Worm (Caenorhabditis elegans) whole organism, L1 larva: ENCODE results near the gene K08D12.4.

Source experiments
- C04F5.9 ChIP-seq: sonication (generic microtip); optimal IDR thresholded peaks from 2 replicates; lab custom pipeline; 2016; ENCODE audit warnings: missing genetic modification characterization, missing compliant biosample characterization
- C16A3.4 ChIP-seq: fragments of 150-350 bp; optimal IDR thresholded peaks from 2 replicates; lab custom pipeline; 2014; ENCODE audit warnings: missing biosample characterization, missing genetic modification characterization
- C34B4.2 ChIP-seq: sonication (generic microtip); optimal IDR thresholded peaks from 2 replicates; lab custom pipeline; 2017; ENCODE audit warnings: mild to moderate bottlenecking, missing genetic modification characterization, missing compliant biosample characterization
- ama-1 ChIP-seq: fragments of 150-350 bp; optimal IDR thresholded peaks from 2 replicates; lab custom pipeline; 2014
- blmp-1 ChIP-seq: fragments of 150-350 bp; optimal IDR thresholded peaks from 2 replicates; lab custom pipeline; 2014; ENCODE audit warnings: missing biosample characterization, missing genetic modification characterization
- ceh-63 ChIP-seq: fragments of 200-800 bp; sonication (Bioruptor generic); optimal IDR thresholded peaks from 2 replicates; lab custom pipeline; 2018; ENCODE audit warnings: mild to moderate bottlenecking, missing genetic modification characterization, missing compliant biosample characterization
- ceh-8 ChIP-seq: fragments of 200-800 bp; sonication (Bioruptor generic); optimal IDR thresholded peaks from 2 replicates; lab custom pipeline; 2018; ENCODE audit warnings: mild to moderate bottlenecking, missing genetic modification characterization, moderate library complexity, missing compliant biosample characterization
- ceh-82 ChIP-seq, 3 experiments: fragments of 150-350 bp in 1 of 3; sonication (generic microtip) in 2 of 3; optimal IDR thresholded peaks; 2 replicates each; lab custom pipeline; 2014 to 2017; ENCODE audit warnings: missing biosample characterization in 3 of 3, missing genetic modification characterization in 3 of 3
- ceh-90 ChIP-seq: sonication (generic microtip); optimal IDR thresholded peaks from 2 replicates; lab custom pipeline; 2016; ENCODE audit warnings: missing genetic modification characterization, missing compliant biosample characterization
- dpl-1 ChIP-seq, 3 experiments: fragments of 150-350 bp in 2 of 3; sonication (generic microtip) in 1 of 3; optimal IDR thresholded peaks; 2 replicates each; lab custom pipeline; 2014 to 2017; ENCODE audit warnings: missing biosample characterization in 3 of 3, missing genetic modification characterization in 3 of 3, missing genetic modification reagents in 3 of 3
- dsc-1 ChIP-seq: sonication (generic microtip); optimal IDR thresholded peaks from 2 replicates; lab custom pipeline; 2016; ENCODE audit warnings: mild to moderate bottlenecking, missing genetic modification characterization, missing compliant biosample characterization
- egl-27 ChIP-seq, 2 experiments: fragments of 150-350 bp in 1 of 2; sonication (generic microtip); optimal IDR thresholded peaks; 3 replicates each; lab custom pipeline; 2017 to 2018; ENCODE audit warnings: missing biosample characterization in 2 of 2, missing genetic modification characterization in 2 of 2, missing genetic modification reagents in 2 of 2
- elt-2 ChIP-seq: sonication (generic microtip); optimal IDR thresholded peaks from 2 replicates; lab custom pipeline; 2016; ENCODE audit warnings: missing genetic modification characterization, mild to moderate bottlenecking, inconsistent platforms, missing compliant biosample characterization, missing genetic modification reagents
- elt-3 ChIP-seq, 6 experiments: fragments of 150-350 bp in 1 of 6; sonication (generic microtip); optimal IDR thresholded peaks; 2 replicates each; lab custom pipeline; 2017 to 2018; ENCODE audit warnings: missing biosample characterization in 6 of 6, missing genetic modification characterization in 6 of 6, inconsistent platforms in 1 of 6
- ets-5 ChIP-seq: fragments of 200-800 bp; sonication (Bioruptor generic); IDR thresholded peaks from 2 replicates; pipeline ENCODE4 v1.3.6; 2022; ENCODE audit warnings: missing genetic modification characterization, missing compliant biosample characterization
- fkh-4 ChIP-seq: sonication (generic microtip); optimal IDR thresholded peaks from 2 replicates; lab custom pipeline; 2016; ENCODE audit warnings: missing compliant biosample characterization, missing genetic modification characterization, borderline replicate concordance
- fkh-8 ChIP-seq: sonication (generic microtip); optimal IDR thresholded peaks from 2 replicates; lab custom pipeline; 2016; ENCODE audit warnings: mild to moderate bottlenecking, missing genetic modification characterization, missing compliant biosample characterization
- fos-1 ChIP-seq: fragments of 150-350 bp; optimal IDR thresholded peaks from 2 replicates; lab custom pipeline; 2014; ENCODE audit warnings: missing biosample characterization, missing genetic modification characterization
- grh-1 ChIP-seq: fragments of 200-800 bp; sonication (Bioruptor generic); IDR thresholded peaks from 2 replicates; pipeline ENCODE4 v1.3.6; 2022; ENCODE audit warnings: missing genetic modification reagents, missing genetic modification characterization, missing compliant biosample characterization
- hlh-17 ChIP-seq: fragments of 200-800 bp; sonication (Bioruptor generic); optimal IDR thresholded peaks from 2 replicates; lab custom pipeline; 2018; ENCODE audit warnings: missing genetic modification characterization, mild to moderate bottlenecking, missing compliant biosample characterization, moderate library complexity, borderline replicate concordance
- hpl-2 ChIP-seq: fragments of 150-350 bp; optimal IDR thresholded peaks from 2 replicates; lab custom pipeline; 2014; ENCODE audit warnings: missing biosample characterization, missing genetic modification reagents, missing genetic modification characterization
- irx-1 ChIP-seq: sonication (generic microtip); optimal IDR thresholded peaks from 2 replicates; lab custom pipeline; 2016; ENCODE audit warnings: missing genetic modification characterization, missing compliant biosample characterization
- isw-1 ChIP-seq: fragments of 200-800 bp; sonication (Bioruptor generic); IDR thresholded peaks from 2 replicates; pipeline ENCODE4 v1.3.6; 2022; ENCODE audit warnings: missing genetic modification characterization, missing compliant biosample characterization
- jun-1 ChIP-seq: fragments of 150-350 bp; optimal IDR thresholded peaks from 2 replicates; lab custom pipeline; 2014; ENCODE audit warnings: missing biosample characterization, missing genetic modification reagents, missing genetic modification characterization
- lin-13 ChIP-seq: fragments of 150-350 bp; optimal IDR thresholded peaks from 2 replicates; lab custom pipeline; 2014; ENCODE audit warnings: missing biosample characterization, missing genetic modification reagents, missing genetic modification characterization
- lin-14 ChIP-seq: fragments of 200-800 bp; sonication (Bioruptor generic); optimal IDR thresholded peaks from 2 replicates; lab custom pipeline; 2018; ENCODE audit warnings: mild to moderate bottlenecking, missing genetic modification characterization, moderate library complexity, missing compliant biosample characterization
- lin-15B ChIP-seq: fragments of 150-350 bp; sonication (generic microtip); optimal IDR thresholded peaks from 3 replicates; lab custom pipeline; 2014; ENCODE audit warnings: missing biosample characterization, missing genetic modification characterization
- lin-35 ChIP-seq, 2 experiments: fragments of 150-350 bp; optimal IDR thresholded peaks; 2 replicates each; lab custom pipeline; 2014; ENCODE audit warnings: missing biosample characterization in 2 of 2, missing genetic modification characterization in 2 of 2, missing genetic modification reagents in 2 of 2
- lir-3 ChIP-seq: sonication (generic microtip); optimal IDR thresholded peaks from 2 replicates; lab custom pipeline; 2016; ENCODE audit warnings: mild to moderate bottlenecking, missing genetic modification characterization, moderate library complexity, missing compliant biosample characterization; ENCODE audit not compliant: poor library complexity
- lsy-2 ChIP-seq, 2 experiments: fragments of 150-350 bp; optimal IDR thresholded peaks; 2 replicates each; lab custom pipeline; 2014; ENCODE audit warnings: missing biosample characterization in 2 of 2, missing genetic modification characterization in 2 of 2
- mab-9 ChIP-seq: fragments of 200-800 bp; sonication (Bioruptor generic); IDR thresholded peaks from 2 replicates; pipeline ENCODE4 v1.3.6; 2022; ENCODE audit warnings: missing genetic modification reagents, missing genetic modification characterization, missing compliant biosample characterization
- mdl-1 ChIP-seq, 2 experiments: fragments of 150-350 bp; optimal IDR thresholded peaks; 2 replicates each; lab custom pipeline; 2014 to 2017; ENCODE audit warnings: missing biosample characterization in 2 of 2, missing genetic modification characterization in 2 of 2, inconsistent platforms in 1 of 2
- nhr-19 ChIP-seq: fragments of 200-800 bp; sonication (Bioruptor generic); conservative IDR thresholded peaks from 2 replicates; pipeline ENCODE4 v1.3.6; 2022; ENCODE audit warnings: missing genetic modification characterization, missing compliant biosample characterization
- nhr-20 ChIP-seq: sonication (generic microtip); optimal IDR thresholded peaks from 2 replicates; lab custom pipeline; 2016; ENCODE audit warnings: mild to moderate bottlenecking, missing genetic modification characterization, missing compliant biosample characterization
- nhr-28 ChIP-seq: fragments of 150-350 bp; optimal IDR thresholded peaks from 2 replicates; lab custom pipeline; 2014; ENCODE audit warnings: missing biosample characterization, missing genetic modification characterization
- nhr-47 ChIP-seq: sonication (generic microtip); optimal IDR thresholded peaks from 2 replicates; lab custom pipeline; 2016; ENCODE audit warnings: mild to moderate bottlenecking, missing genetic modification characterization, moderate library complexity, missing compliant biosample characterization
- nhr-77 ChIP-seq: fragments of 150-350 bp; optimal IDR thresholded peaks from 2 replicates; lab custom pipeline; 2014; ENCODE audit warnings: missing biosample characterization, missing genetic modification characterization
- nhr-90 ChIP-seq: sonication (generic microtip); optimal IDR thresholded peaks from 2 replicates; lab custom pipeline; 2016; ENCODE audit warnings: mild to moderate bottlenecking, missing genetic modification characterization, missing compliant biosample characterization; ENCODE audit not compliant: poor library complexity
- pax-3 ChIP-seq: fragments of 200-800 bp; sonication (Bioruptor generic); optimal IDR thresholded peaks from 2 replicates; lab custom pipeline; 2018; ENCODE audit warnings: mild to moderate bottlenecking, missing genetic modification characterization, moderate library complexity, missing compliant biosample characterization
- skn-1 ChIP-seq: fragments of 150-350 bp; optimal IDR thresholded peaks from 2 replicates; lab custom pipeline; 2014; ENCODE audit warnings: missing biosample characterization, missing genetic modification characterization
- snpc-4 ChIP-seq: fragments of 150-350 bp; optimal IDR thresholded peaks from 2 replicates; lab custom pipeline; 2014; ENCODE audit warnings: missing biosample characterization, missing genetic modification characterization
- sox-4 ChIP-seq: sonication (generic microtip); optimal IDR thresholded peaks from 2 replicates; lab custom pipeline; 2016; ENCODE audit warnings: missing genetic modification characterization, missing compliant biosample characterization
- swsn-7 ChIP-seq: sonication (generic microtip); optimal IDR thresholded peaks from 2 replicates; lab custom pipeline; 2016; ENCODE audit warnings: missing genetic modification characterization, missing compliant biosample characterization
- tbx-2 ChIP-seq: sonication (generic microtip); optimal IDR thresholded peaks from 2 replicates; lab custom pipeline; 2016; ENCODE audit warnings: missing genetic modification characterization, missing compliant biosample characterization
- unc-130 ChIP-seq: fragments of 150-350 bp; optimal IDR thresholded peaks from 2 replicates; lab custom pipeline; 2017; ENCODE audit warnings: missing biosample characterization, missing genetic modification characterization, inconsistent platforms
- unc-30 ChIP-seq: sonication (generic microtip); optimal IDR thresholded peaks from 2 replicates; lab custom pipeline; 2017; ENCODE audit warnings: missing biosample characterization, missing genetic modification characterization
- unc-86 ChIP-seq: sonication (generic microtip); optimal IDR thresholded peaks from 2 replicates; lab custom pipeline; 2016; ENCODE audit warnings: missing genetic modification characterization, missing compliant biosample characterization
- unc-98 ChIP-seq: fragments of 200-800 bp; sonication (Bioruptor generic); IDR thresholded peaks from 2 replicates; pipeline ENCODE4 v1.3.6; 2022; ENCODE audit warnings: missing genetic modification characterization, missing compliant biosample characterization
- vab-15 ChIP-seq: sonication (generic microtip); optimal IDR thresholded peaks from 2 replicates; lab custom pipeline; 2017; ENCODE audit warnings: missing genotype, mild to moderate bottlenecking, missing genetic modification characterization, missing compliant biosample characterization
- xbp-1 ChIP-seq: sonication (generic microtip); optimal IDR thresholded peaks from 2 replicates; lab custom pipeline; 2016; ENCODE audit warnings: missing genetic modification characterization, missing compliant biosample characterization
- zip-4 ChIP-seq: fragments of 200-800 bp; sonication (Bioruptor generic); optimal IDR thresholded peaks from 2 replicates; lab custom pipeline; 2018; ENCODE audit warnings: mild to moderate bottlenecking, missing genetic modification characterization, moderate library complexity, missing compliant biosample characterization
- ztf-11 ChIP-seq, 2 experiments: sonication (generic microtip); optimal IDR thresholded peaks; 2 replicates each; lab custom pipeline; 2016 to 2017; ENCODE audit warnings: missing genetic modification characterization in 2 of 2, missing biosample characterization in 1 of 2, missing compliant biosample characterization in 1 of 2

K08D12.4 gene

ce11 chrIV:1738324-1738730, 31.2 kb downstream of the K08D12.4 start:
- TF ChIP-seq hpl-2 (GFP tag; lab: Kevin White, UChicago) = no peak
- TF ChIP-seq blmp-1 = no peak
- peak; percentile 82 to 86 (median 85) for TF ChIP-seq dpl-1 (GFP tag; optimal IDR thresholded peaks at IDR 0.05; lab: Kevin White, UChicago)
- no peak for TF ChIP-seq nhr-28
- TF ChIP-seq isw-1 = peak; percentile 13; the same call in 1 of the 2 replicates
- TF ChIP-seq lin-15B (tag; lab: Kevin White, UChicago) = peak; percentile 58
- peak; percentile 39 for TF ChIP-seq tbx-2 (tag; lab: Kevin White, UChicago)
- peak; percentile 16 for TF ChIP-seq snpc-4 (tag; lab: Kevin White, UChicago)
- TF ChIP-seq elt-3 (tag; optimal IDR thresholded peaks at IDR 0.05; lab: Kevin White, UChicago) = peak in 1 of 6 experiments; percentile 3
- TF ChIP-seq ets-5 = no peak
- TF ChIP-seq lin-13 = peak; percentile 64
- TF ChIP-seq fkh-8 (tag; lab: Kevin White, UChicago) = peak; percentile 67
- TF ChIP-seq lsy-2 (tag; optimal IDR thresholded peaks at IDR 0.05; lab: Kevin White, UChicago) = peak; percentile 4 to 54
- peak; percentile 36 for TF ChIP-seq vab-15 (tag; lab: Kevin White, UChicago)
- TF ChIP-seq ceh-82 (tag; optimal IDR thresholded peaks at IDR 0.05; lab: Kevin White, UChicago) = peak; percentile 9 to 80 (median 33)
- TF ChIP-seq hlh-17 (GFP tag; lab: Kevin White, UChicago) = no peak
- TF ChIP-seq nhr-19 (GFP tag; lab: Robert Waterston, UW) = peak; percentile 52
- peak; percentile 74 for TF ChIP-seq nhr-47 (tag; lab: Kevin White, UChicago)
- TF ChIP-seq unc-130 (tag; lab: Kevin White, UChicago) = no peak
- no peak for TF ChIP-seq ceh-63
- peak; percentile 53 for TF ChIP-seq irx-1 (tag; lab: Kevin White, UChicago)
- peak; percentile 66 for TF ChIP-seq nhr-90 (tag; lab: Kevin White, UChicago)
- peak in 1 of 2 experiments; percentile 49 for TF ChIP-seq mdl-1 (tag; optimal IDR thresholded peaks at IDR 0.05; lab: Kevin White, UChicago)
- no peak for TF ChIP-seq elt-2 (tag; lab: Kevin White, UChicago)
- TF ChIP-seq lin-35 (GFP tag; optimal IDR thresholded peaks at IDR 0.05; lab: Kevin White, UChicago) = peak; percentile 89 to 92
- TF ChIP-seq ama-1 (lab: Kevin White, UChicago) = no peak
- no peak for TF ChIP-seq unc-98 (GFP tag; lab: Robert Waterston, UW)
- peak; percentile 8 for TF ChIP-seq nhr-77
- no peak for TF ChIP-seq ceh-90 (tag; lab: Kevin White, UChicago)
- TF ChIP-seq dsc-1 = peak; percentile 12
- TF ChIP-seq C16A3.4 = peak; percentile 5
- TF ChIP-seq skn-1 (tag; lab: Kevin White, UChicago) = peak; percentile 72
- peak; percentile 37 for TF ChIP-seq nhr-20 (tag; lab: Kevin White, UChicago)
- TF ChIP-seq lin-14 = no peak
- peak; percentile 42 for TF ChIP-seq fos-1 (tag; lab: Kevin White, UChicago)
- TF ChIP-seq unc-86 (tag; lab: Kevin White, UChicago) = peak; percentile 32
- no peak for TF ChIP-seq unc-30 (tag; lab: Kevin White, UChicago)
- no peak for TF ChIP-seq C34B4.2
- peak; percentile 44 for TF ChIP-seq swsn-7 (tag; lab: Kevin White, UChicago)
- TF ChIP-seq egl-27 (tag; optimal IDR thresholded peaks at IDR 0.05; lab: Kevin White, UChicago) = no peak
- no peak for TF ChIP-seq C04F5.9 (tag; lab: Kevin White, UChicago)
- TF ChIP-seq ceh-8 (GFP tag; lab: Kevin White, UChicago) = no peak
- peak; percentile 13 for TF ChIP-seq pax-3 (tag; lab: Kevin White, UChicago)
- no peak for TF ChIP-seq sox-4 (tag; lab: Kevin White, UChicago)
- TF ChIP-seq ztf-11 (tag; optimal IDR thresholded peaks at IDR 0.05; lab: Kevin White, UChicago) = peak in 1 of 2 experiments; percentile 32
- peak; percentile 32; the same call in 1 of the 2 replicates for TF ChIP-seq grh-1 (GFP tag; lab: Robert Waterston, UW)
- TF ChIP-seq fkh-4 (tag; lab: Kevin White, UChicago) = no peak
- no peak for TF ChIP-seq lir-3 (tag; lab: Kevin White, UChicago)
- no peak for TF ChIP-seq mab-9 (GFP tag; lab: Robert Waterston, UW)
- no peak for TF ChIP-seq zip-4 (GFP tag; lab: Kevin White, UChicago)
- peak; percentile 38 for TF ChIP-seq jun-1
- TF ChIP-seq xbp-1 (tag; lab: Kevin White, UChicago) = peak; percentile 27
